Worm (Caenorhabditis elegans) whole organism, young adult: ENCODE measurements around the gene R12B2.13.

ENCODE experiments used
- Y56A3A.18 ChIP-seq: fragments of 200-800 bp; sonication (Bioruptor generic); IDR thresholded peaks from 2 replicates; pipeline ENCODE4 v1.3.6; 2022; ENCODE audit warnings: missing genetic modification reagents, missing genetic modification characterization, missing compliant biosample characterization
- ama-1 ChIP-seq, 3 experiments: fragments of 150-350 bp in 1 of 3; sonication (generic microtip) in 2 of 3; optimal IDR thresholded peaks; 2 replicates each; lab custom pipeline; 2014 to 2018; ENCODE audit warnings: missing biosample characterization in 2 of 3, missing genetic modification characterization in 2 of 3, missing genetic modification reagents in 2 of 3
- him-1 ChIP-seq: sonication (generic microtip); optimal IDR thresholded peaks from 2 replicates; lab custom pipeline; 2016; ENCODE audit warnings: missing genotype, missing genetic modification reagents, missing genetic modification characterization, missing compliant biosample characterization

DNA sequence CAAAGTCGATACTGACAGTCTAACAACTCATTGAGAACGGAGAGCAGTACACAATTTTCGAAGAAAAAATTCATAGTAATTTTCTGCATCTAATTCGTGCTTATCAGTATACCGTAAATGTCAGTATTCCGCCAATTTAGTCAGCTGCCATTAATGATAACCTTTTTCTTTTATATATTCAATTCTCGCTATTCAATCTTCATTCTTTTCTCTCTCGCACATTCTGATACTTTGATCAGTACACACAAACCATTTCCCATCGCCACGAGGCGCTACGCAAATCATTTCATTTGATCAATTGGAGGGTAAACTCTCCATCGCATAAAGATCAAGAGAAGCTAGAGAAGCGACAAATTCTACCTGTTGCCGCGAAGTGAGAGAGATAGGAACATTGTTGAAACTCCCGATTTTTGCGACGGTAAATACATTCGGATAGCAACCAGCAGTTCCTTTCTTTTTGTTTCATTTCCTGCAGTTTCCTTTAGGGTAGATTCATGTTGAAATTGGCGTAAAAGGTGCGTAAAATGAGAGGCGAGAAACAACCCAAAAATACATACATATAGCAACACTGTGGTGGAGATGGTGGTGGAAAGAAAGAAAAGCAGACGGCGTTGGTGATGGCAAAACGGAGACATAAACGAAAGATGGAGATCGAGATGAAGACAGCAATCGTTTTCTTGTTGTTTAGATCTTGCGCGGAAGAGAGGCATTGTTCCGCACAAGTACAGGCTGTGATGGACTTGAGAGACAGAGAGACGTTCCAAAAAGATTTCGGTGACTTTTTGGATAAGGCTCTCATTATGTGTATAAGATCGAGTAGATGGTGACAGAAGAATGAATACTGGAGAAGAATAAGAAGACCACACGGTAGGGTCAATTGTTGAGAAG, 5.1 kb upstream of the R12B2.13 start:
- TF ChIP-seq ama-1 (optimal IDR thresholded peaks at IDR 0.05; lab: Kevin White, UChicago) (peak; percentile 77), ama-1 (GFP tag; optimal IDR thresholded peaks at IDR 0.05; lab: Kevin White, UChicago) (no peak), Y56A3A.18 (GFP tag; lab: Robert Waterston, UW) (no peak), him-1 (no peak)
